Worm (Caenorhabditis elegans) whole organism, mixed stage, embryonic: Measurements from ENCODE around the gene fdgt-2.

Source experiments
- M03D4.4 ChIP-seq: sonication (generic microtip); optimal IDR thresholded peaks from 2 replicates; lab custom pipeline; 2017; ENCODE audit warnings: mild to moderate bottlenecking, missing genetic modification characterization, missing compliant biosample characterization
- blmp-1 ChIP-seq: fragments of 150-350 bp; optimal IDR thresholded peaks from 2 replicates; lab custom pipeline; 2014; ENCODE audit warnings: missing biosample characterization, missing genetic modification characterization
- hlh-1 ChIP-seq: fragments of 150-350 bp; optimal IDR thresholded peaks from 2 replicates; lab custom pipeline; 2014; ENCODE audit warnings: missing biosample characterization, missing genetic modification reagents, missing genetic modification characterization
- lsy-2 ChIP-seq: fragments of 150-350 bp; optimal IDR thresholded peaks from 2 replicates; lab custom pipeline; 2014; ENCODE audit warnings: missing biosample characterization, missing genetic modification characterization
- mep-1 ChIP-seq: fragments of 150-350 bp; optimal IDR thresholded peaks from 2 replicates; lab custom pipeline; 2017; ENCODE audit warnings: missing biosample characterization, missing genetic modification reagents, missing genetic modification characterization, inconsistent platforms
- mls-2 ChIP-seq: sonication (generic microtip); optimal IDR thresholded peaks from 2 replicates; lab custom pipeline; 2016; ENCODE audit warnings: mild to moderate bottlenecking, missing genetic modification characterization, moderate library complexity, missing compliant biosample characterization
- nhr-12 ChIP-seq: fragments of 150-350 bp; optimal IDR thresholded peaks from 2 replicates; lab custom pipeline; 2014; ENCODE audit warnings: missing biosample characterization, missing genetic modification characterization
- nhr-237 ChIP-seq: fragments of 150-350 bp; optimal IDR thresholded peaks from 2 replicates; lab custom pipeline; 2014; ENCODE audit warnings: missing biosample characterization, missing genetic modification characterization
- snpc-4 ChIP-seq: fragments of 150-350 bp; optimal IDR thresholded peaks from 2 replicates; lab custom pipeline; 2014; ENCODE audit warnings: missing biosample characterization, missing genetic modification characterization
- unc-39 ChIP-seq: fragments of 150-350 bp; optimal IDR thresholded peaks from 2 replicates; lab custom pipeline; 2014; ENCODE audit warnings: missing biosample characterization, missing genetic modification characterization
- ztf-11 ChIP-seq: fragments of 150-350 bp; optimal IDR thresholded peaks from 2 replicates; lab custom pipeline; 2014; ENCODE audit warnings: missing biosample characterization, missing genetic modification characterization

- TF ChIP-seq snpc-4 (tag; lab: Kevin White, UChicago) (no peak), unc-39 (tag; lab: Kevin White, UChicago) (no peak), blmp-1 (tag; lab: Kevin White, UChicago) (no peak), nhr-237 (tag; lab: Kevin White, UChicago) (no peak), lsy-2 (tag; lab: Kevin White, UChicago) (no peak), nhr-12 (tag; lab: Kevin White, UChicago) (no peak), mls-2 (no peak), mep-1 (tag; lab: Kevin White, UChicago) (no peak), ztf-11 (tag; lab: Kevin White, UChicago) (no peak), M03D4.4 (tag; lab: Kevin White, UChicago) (no peak), hlh-1 (tag; lab: Kevin White, UChicago) (no peak)
These were observed at the start of gene fdgt-2 for ce11 chrII:8417059-8417668.
